Worm (Caenorhabditis elegans) whole organism, L1 larva: ENCODE results near the gene npr-7.

Experiments used
- C04F5.9 ChIP-seq: sonication (generic microtip); optimal IDR thresholded peaks from 2 replicates; lab custom pipeline; 2016; ENCODE audit warnings: missing genetic modification characterization, missing compliant biosample characterization
- C34B4.2 ChIP-seq: sonication (generic microtip); optimal IDR thresholded peaks from 2 replicates; lab custom pipeline; 2017; ENCODE audit warnings: mild to moderate bottlenecking, missing genetic modification characterization, missing compliant biosample characterization
- Y116A8C.19 ChIP-seq: sonication (generic microtip); optimal IDR thresholded peaks from 2 replicates; lab custom pipeline; 2016; ENCODE audit warnings: missing compliant biosample characterization, missing genetic modification characterization, borderline replicate concordance
- ceh-82 ChIP-seq, 3 experiments: fragments of 150-350 bp in 1 of 3; sonication (generic microtip) in 2 of 3; optimal IDR thresholded peaks; 2 replicates each; lab custom pipeline; 2014 to 2017; ENCODE audit warnings: missing biosample characterization in 3 of 3, missing genetic modification characterization in 3 of 3
- ces-1 ChIP-seq: fragments of 150-350 bp; optimal IDR thresholded peaks from 2 replicates; lab custom pipeline; 2014; ENCODE audit warnings: missing biosample characterization, missing genetic modification reagents, missing genetic modification characterization
- efl-1 ChIP-seq, 4 experiments: fragments of 150-350 bp; optimal IDR thresholded peaks in 3 of 4; peaks in 1 of 4; 1 replicate in 1 of 4; 2 replicates in 3 of 4; lab custom pipeline; 2014; ENCODE audit warnings: missing biosample characterization in 2 of 4, missing genetic modification characterization in 2 of 4, missing genetic modification reagents in 2 of 4
- efl-3 ChIP-seq: fragments of 200-800 bp; sonication (Bioruptor generic); optimal IDR thresholded peaks from 2 replicates; lab custom pipeline; 2018; ENCODE audit warnings: mild to moderate bottlenecking, missing genetic modification characterization, missing compliant biosample characterization
- egl-13 ChIP-seq: sonication (generic microtip); optimal IDR thresholded peaks from 2 replicates; lab custom pipeline; 2016; ENCODE audit warnings: missing genotype, missing genetic modification reagents, missing genetic modification characterization, missing compliant biosample characterization
- egl-27 ChIP-seq, 2 experiments: fragments of 150-350 bp in 1 of 2; sonication (generic microtip); optimal IDR thresholded peaks; 3 replicates each; lab custom pipeline; 2017 to 2018; ENCODE audit warnings: missing biosample characterization in 2 of 2, missing genetic modification characterization in 2 of 2, missing genetic modification reagents in 2 of 2
- elt-2 ChIP-seq: sonication (generic microtip); optimal IDR thresholded peaks from 2 replicates; lab custom pipeline; 2016; ENCODE audit warnings: missing genetic modification characterization, mild to moderate bottlenecking, inconsistent platforms, missing compliant biosample characterization, missing genetic modification reagents
- elt-3 ChIP-seq, 6 experiments: fragments of 150-350 bp in 1 of 6; sonication (generic microtip); optimal IDR thresholded peaks; 2 replicates each; lab custom pipeline; 2017 to 2018; ENCODE audit warnings: missing biosample characterization in 6 of 6, missing genetic modification characterization in 6 of 6, inconsistent platforms in 1 of 6
- fkh-10 ChIP-seq: sonication (generic microtip); optimal IDR thresholded peaks from 2 replicates; lab custom pipeline; 2017; ENCODE audit warnings: missing biosample characterization, missing genetic modification reagents, missing genetic modification characterization
- fkh-4 ChIP-seq: sonication (generic microtip); optimal IDR thresholded peaks from 2 replicates; lab custom pipeline; 2016; ENCODE audit warnings: missing compliant biosample characterization, missing genetic modification characterization, borderline replicate concordance
- fos-1 ChIP-seq: fragments of 150-350 bp; optimal IDR thresholded peaks from 2 replicates; lab custom pipeline; 2014; ENCODE audit warnings: missing biosample characterization, missing genetic modification characterization
- hlh-17 ChIP-seq: fragments of 200-800 bp; sonication (Bioruptor generic); optimal IDR thresholded peaks from 2 replicates; lab custom pipeline; 2018; ENCODE audit warnings: missing genetic modification characterization, mild to moderate bottlenecking, missing compliant biosample characterization, moderate library complexity, borderline replicate concordance
- hpl-2 ChIP-seq: fragments of 150-350 bp; optimal IDR thresholded peaks from 2 replicates; lab custom pipeline; 2014; ENCODE audit warnings: missing biosample characterization, missing genetic modification reagents, missing genetic modification characterization
- irx-1 ChIP-seq: sonication (generic microtip); optimal IDR thresholded peaks from 2 replicates; lab custom pipeline; 2016; ENCODE audit warnings: missing genetic modification characterization, missing compliant biosample characterization
- isw-1 ChIP-seq: fragments of 200-800 bp; sonication (Bioruptor generic); IDR thresholded peaks from 2 replicates; pipeline ENCODE4 v1.3.6; 2022; ENCODE audit warnings: missing genetic modification characterization, missing compliant biosample characterization
- jun-1 ChIP-seq: fragments of 150-350 bp; optimal IDR thresholded peaks from 2 replicates; lab custom pipeline; 2014; ENCODE audit warnings: missing biosample characterization, missing genetic modification reagents, missing genetic modification characterization
- lin-13 ChIP-seq: fragments of 150-350 bp; optimal IDR thresholded peaks from 2 replicates; lab custom pipeline; 2014; ENCODE audit warnings: missing biosample characterization, missing genetic modification reagents, missing genetic modification characterization
- lin-39 ChIP-seq: fragments of 150-350 bp; optimal IDR thresholded peaks from 2 replicates; lab custom pipeline; 2014; ENCODE audit warnings: missing biosample characterization, missing genetic modification reagents, missing genetic modification characterization
- lir-3 ChIP-seq: sonication (generic microtip); optimal IDR thresholded peaks from 2 replicates; lab custom pipeline; 2016; ENCODE audit warnings: mild to moderate bottlenecking, missing genetic modification characterization, moderate library complexity, missing compliant biosample characterization; ENCODE audit not compliant: poor library complexity
- mab-9 ChIP-seq: fragments of 200-800 bp; sonication (Bioruptor generic); IDR thresholded peaks from 2 replicates; pipeline ENCODE4 v1.3.6; 2022; ENCODE audit warnings: missing genetic modification reagents, missing genetic modification characterization, missing compliant biosample characterization
- mdl-1 ChIP-seq, 2 experiments: fragments of 150-350 bp; optimal IDR thresholded peaks; 2 replicates each; lab custom pipeline; 2014 to 2017; ENCODE audit warnings: missing biosample characterization in 2 of 2, missing genetic modification characterization in 2 of 2, inconsistent platforms in 1 of 2
- nhr-11 ChIP-seq: fragments of 150-350 bp; optimal IDR thresholded peaks from 2 replicates; lab custom pipeline; 2014; ENCODE audit warnings: missing biosample characterization, missing genetic modification characterization
- nhr-12 ChIP-seq: sonication (generic microtip); optimal IDR thresholded peaks from 2 replicates; lab custom pipeline; 2017; ENCODE audit warnings: missing biosample characterization, missing genetic modification characterization
- nhr-237 ChIP-seq: fragments of 150-350 bp; optimal IDR thresholded peaks from 2 replicates; lab custom pipeline; 2014; ENCODE audit warnings: missing biosample characterization, missing genetic modification characterization
- nhr-47 ChIP-seq: sonication (generic microtip); optimal IDR thresholded peaks from 2 replicates; lab custom pipeline; 2016; ENCODE audit warnings: mild to moderate bottlenecking, missing genetic modification characterization, moderate library complexity, missing compliant biosample characterization
- nhr-76 ChIP-seq: sonication (generic microtip); optimal IDR thresholded peaks from 2 replicates; lab custom pipeline; 2017; ENCODE audit warnings: missing biosample characterization, missing genetic modification characterization
- nhr-77 ChIP-seq: fragments of 150-350 bp; optimal IDR thresholded peaks from 2 replicates; lab custom pipeline; 2014; ENCODE audit warnings: missing biosample characterization, missing genetic modification characterization
- pax-3 ChIP-seq: fragments of 200-800 bp; sonication (Bioruptor generic); optimal IDR thresholded peaks from 2 replicates; lab custom pipeline; 2018; ENCODE audit warnings: mild to moderate bottlenecking, missing genetic modification characterization, moderate library complexity, missing compliant biosample characterization
- pqm-1 ChIP-seq: sonication (generic microtip); optimal IDR thresholded peaks from 3 replicates; lab custom pipeline; 2017; ENCODE audit warnings: missing biosample characterization, missing genetic modification characterization
- skn-1 ChIP-seq: fragments of 150-350 bp; optimal IDR thresholded peaks from 2 replicates; lab custom pipeline; 2014; ENCODE audit warnings: missing biosample characterization, missing genetic modification characterization
- sox-4 ChIP-seq: sonication (generic microtip); optimal IDR thresholded peaks from 2 replicates; lab custom pipeline; 2016; ENCODE audit warnings: missing genetic modification characterization, missing compliant biosample characterization
- tbx-2 ChIP-seq: sonication (generic microtip); optimal IDR thresholded peaks from 2 replicates; lab custom pipeline; 2016; ENCODE audit warnings: missing genetic modification characterization, missing compliant biosample characterization
- tlp-1 ChIP-seq: fragments of 150-350 bp; optimal IDR thresholded peaks from 2 replicates; lab custom pipeline; 2014; ENCODE audit warnings: missing biosample characterization, missing genetic modification characterization
- unc-62 ChIP-seq: fragments of 150-350 bp; optimal IDR thresholded peaks from 2 replicates; lab custom pipeline; 2014; ENCODE audit warnings: missing biosample characterization, missing genetic modification reagents, missing genetic modification characterization
- zag-1 ChIP-seq: fragments of 150-350 bp; optimal IDR thresholded peaks from 2 replicates; lab custom pipeline; 2014; ENCODE audit warnings: missing biosample characterization, missing genetic modification characterization
- ztf-11 ChIP-seq, 2 experiments: sonication (generic microtip); optimal IDR thresholded peaks; 2 replicates each; lab custom pipeline; 2016 to 2017; ENCODE audit warnings: missing genetic modification characterization in 2 of 2, missing biosample characterization in 1 of 2, missing compliant biosample characterization in 1 of 2

npr-7 gene

ce11 chrX:9314397-9314796 is 4.6 kb downstream of the npr-7 start, which contains the start of gene ttr-38:
TSS of gene ttr-38 (minus strand) at chrX:9314497.
- TF ChIP-seq nhr-76 (tag; lab: Kevin White, UChicago) (no peak), nhr-77 (tag; lab: Kevin White, UChicago) (no peak), nhr-12 (tag; lab: Kevin White, UChicago) (no peak), egl-27 (tag; optimal IDR thresholded peaks at IDR 0.05; lab: Kevin White, UChicago) (no peak), mab-9 (GFP tag; lab: Robert Waterston, UW) (no peak), jun-1 (tag; lab: Kevin White, UChicago) (no peak), fkh-10 (no peak), tlp-1 (tag; lab: Kevin White, UChicago) (no peak), Y116A8C.19 (no peak), fkh-4 (tag; lab: Kevin White, UChicago) (no peak)

ce11 chrX:9311225-9311624 is 7.8 kb downstream of the npr-7 start, which contains the start of gene H29C22.1:
TSS of gene H29C22.1 (minus strand) at chrX:9311325.
- no peak for TF ChIP-seq skn-1 (tag; lab: Kevin White, UChicago)

ce11 chrX:9303422-9303821 is 15.6 kb downstream of the npr-7 start, which contains the start of gene tmc-2:
TSS of gene tmc-2 (plus strand) at chrX:9303722.
- TF ChIP-seq efl-1 (optimal IDR thresholded peaks at IDR 0.05; lab: Kevin White, UChicago): no peak
- TF ChIP-seq efl-1 (GFP tag; optimal IDR thresholded peaks at IDR 0.05 in 1 of 2; lab: Kevin White, UChicago): peak in 1 of 2 experiments; percentile 46
- TF ChIP-seq hlh-17: no peak

- TF ChIP-seq hpl-2 (GFP tag; lab: Kevin White, UChicago): no peak
- TF ChIP-seq fkh-10: no peak
- no peak for TF ChIP-seq egl-13 (tag; lab: Kevin White, UChicago)
- no peak for TF ChIP-seq Y116A8C.19
- no peak for TF ChIP-seq irx-1 (tag; lab: Kevin White, UChicago)
- TF ChIP-seq mab-9 (GFP tag; lab: Robert Waterston, UW): no peak
- no peak for TF ChIP-seq nhr-47 (tag; lab: Kevin White, UChicago)
- no peak for TF ChIP-seq ceh-82 (tag; optimal IDR thresholded peaks at IDR 0.05; lab: Kevin White, UChicago)
- no peak for TF ChIP-seq nhr-11 (tag; lab: Kevin White, UChicago)
- no peak for TF ChIP-seq elt-3 (tag; optimal IDR thresholded peaks at IDR 0.05; lab: Kevin White, UChicago)
- no peak for TF ChIP-seq lin-39
- no peak for TF ChIP-seq lir-3 (tag; lab: Kevin White, UChicago)
- TF ChIP-seq efl-1 (optimal IDR thresholded peaks at IDR 0.05; lab: Kevin White, UChicago): no peak
- no peak for TF ChIP-seq efl-1 (GFP tag; optimal IDR thresholded peaks at IDR 0.05 in 1 of 2; lab: Kevin White, UChicago)
- TF ChIP-seq tbx-2: no peak
Measured at ce11 chrX:9302763-9303162, 16.2 kb downstream of the npr-7 start.

DNA sequence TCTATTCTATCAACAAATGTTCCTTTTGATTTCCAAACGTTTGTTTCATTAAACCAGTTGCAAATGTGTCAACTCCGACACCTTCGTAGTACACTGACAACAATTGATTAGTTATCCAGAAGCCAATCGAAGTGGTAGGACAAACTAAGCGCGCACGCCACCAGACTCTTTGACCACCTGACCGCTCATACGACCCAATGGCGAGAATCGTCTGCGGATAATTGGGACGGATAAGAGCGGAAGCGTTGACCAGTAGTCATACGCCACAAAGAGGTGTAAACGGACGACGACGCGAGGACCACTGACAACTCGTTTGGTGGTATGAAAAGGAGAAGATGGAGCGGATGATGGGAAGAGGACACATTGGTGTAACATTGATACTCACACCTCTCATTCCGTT is 18.6 kb downstream of the npr-7 start:
- no peak for TF ChIP-seq nhr-77 (tag; lab: Kevin White, UChicago)
- TF ChIP-seq sox-4 (tag; lab: Kevin White, UChicago): no peak
- no peak for TF ChIP-seq ztf-11 (tag; optimal IDR thresholded peaks at IDR 0.05; lab: Kevin White, UChicago)
- no peak for TF ChIP-seq pax-3
- TF ChIP-seq nhr-47 (tag; lab: Kevin White, UChicago): no peak
- no peak for TF ChIP-seq C04F5.9 (tag; lab: Kevin White, UChicago)
- TF ChIP-seq lin-39: no peak
- no peak for TF ChIP-seq Y116A8C.19
- no peak for TF ChIP-seq fos-1 (tag; lab: Kevin White, UChicago)

ce11 chrX:9298846-9299245 is 20.1 kb downstream of the npr-7 start, which contains the start of gene B0416.2:
TSS of gene B0416.2 (plus strand) at chrX:9299146.
- TF ChIP-seq irx-1 (tag; lab: Kevin White, UChicago): no peak
- no peak for TF ChIP-seq mdl-1 (tag; optimal IDR thresholded peaks at IDR 0.05; lab: Kevin White, UChicago)
- TF ChIP-seq unc-62 (GFP tag; lab: Kevin White, UChicago): no peak
- TF ChIP-seq zag-1 (tag; lab: Kevin White, UChicago): no peak
- TF ChIP-seq ces-1: no peak
- no peak for TF ChIP-seq efl-3 (GFP tag; lab: Kevin White, UChicago)
- no peak for TF ChIP-seq isw-1 (GFP tag; lab: Robert Waterston, UW)
- no peak for TF ChIP-seq lin-13 (GFP tag; lab: Kevin White, UChicago)
- no peak for TF ChIP-seq nhr-76 (tag; lab: Kevin White, UChicago)
- TF ChIP-seq elt-2 (tag; lab: Kevin White, UChicago): no peak
- TF ChIP-seq C34B4.2 (tag; lab: Kevin White, UChicago): no peak
- no peak for TF ChIP-seq fkh-10
- no peak for TF ChIP-seq egl-27 (tag; optimal IDR thresholded peaks at IDR 0.05; lab: Kevin White, UChicago)
- no peak for TF ChIP-seq pqm-1 (tag; lab: Kevin White, UChicago)
- no peak for TF ChIP-seq nhr-237
